Worm (Caenorhabditis elegans): Measurements from ENCODE around the gene arf-5.

DNA sequence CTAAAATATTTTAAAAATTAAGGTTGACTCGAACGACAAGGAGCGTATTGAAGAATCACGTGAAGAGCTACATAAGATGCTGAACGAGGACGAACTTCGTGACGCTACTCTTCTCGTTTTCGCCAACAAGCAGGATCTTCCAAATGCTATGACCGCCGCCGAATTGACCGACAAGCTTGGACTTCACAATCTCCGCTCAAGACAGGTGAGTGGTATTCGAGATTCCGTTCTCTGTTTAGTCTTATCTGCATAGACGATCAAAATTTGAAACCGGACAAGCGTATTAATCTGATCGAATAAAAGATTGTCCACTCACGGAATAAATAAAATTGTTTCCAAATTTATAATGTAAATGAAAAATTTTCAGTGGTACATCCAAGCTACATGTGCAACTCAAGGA, 695 bp downstream of the arf-5 start:
- TF ChIP-seq nhr-237 (tag; optimal IDR thresholded peaks at IDR 0.05): no peak
- TF ChIP-seq elt-1 (tag; optimal IDR thresholded peaks at IDR 0.05; ENCODE audit: borderline replicate concordance, insufficient read depth): peak; percentile 71
- TF ChIP-seq unc-62 (GFP tag; optimal IDR thresholded peaks at IDR 0.05): no peak
